Fruit fly (Drosophila melanogaster) whole organism, embryonic: Measurements from ENCODE around the gene Kat60.

Experiments
- ATbp ChIP-seq: fragments of 200-800 bp; sonication (Bioruptor generic); optimal IDR thresholded peaks from 2 replicates; lab custom pipeline; 2017; ENCODE audit warnings: missing biosample characterization, mild to moderate bottlenecking, missing genetic modification characterization, missing genetic modification reagents
- Awh ChIP-seq: fragments of 200-800 bp; sonication (Bioruptor generic); IDR thresholded peaks from 2 replicates; pipeline ENCODE4, ENCODE4 v1.3.6; 2022; ENCODE audit warnings: missing biosample characterization, missing genetic modification characterization
- Bgb ChIP-seq: fragments of 200-800 bp; sonication (Bioruptor generic); IDR thresholded peaks from 2 replicates; pipeline ENCODE4 v1.3.6; 2022; ENCODE audit warnings: missing biosample characterization, missing genetic modification characterization; ENCODE audit not compliant: partially characterized antibody
- BtbVII ChIP-seq: fragments of 200-800 bp; sonication (Bioruptor generic); optimal IDR thresholded peaks from 3 replicates; lab custom pipeline; 2017; ENCODE audit warnings: missing biosample characterization, mild to moderate bottlenecking, missing genetic modification characterization
- CG10431 ChIP-seq: fragments of 200-800 bp; sonication (Bioruptor generic); optimal IDR thresholded peaks from 3 replicates; lab custom pipeline; 2018; ENCODE audit warnings: missing biosample characterization, mild to moderate bottlenecking, missing genetic modification characterization
- CG11696 ChIP-seq: fragments of 200-800 bp; sonication (Bioruptor generic); IDR thresholded peaks from 2 replicates; pipeline ENCODE4 v1.3.6; 2022; ENCODE audit warnings: missing biosample characterization, missing genetic modification characterization
- CG12071 ChIP-seq: fragments of 200-800 bp; sonication (Bioruptor generic); optimal IDR thresholded peaks from 3 replicates; lab custom pipeline; 2018; ENCODE audit warnings: missing biosample characterization, mild to moderate bottlenecking, missing genetic modification characterization
- CG12299 ChIP-seq: fragments of 200-800 bp; sonication (Bioruptor generic); optimal IDR thresholded peaks from 2 replicates; lab custom pipeline; 2018; ENCODE audit warnings: missing biosample characterization, mild to moderate bottlenecking, missing genetic modification characterization
- CG14050 ChIP-seq: fragments of 200-800 bp; sonication (Bioruptor generic); IDR thresholded peaks from 3 replicates; pipeline ENCODE4 v1.3.6; 2022; ENCODE audit warnings: missing biosample characterization, missing genetic modification characterization
- CG14710 ChIP-seq: fragments of 200-800 bp; sonication (Bioruptor generic); optimal IDR thresholded peaks from 3 replicates; lab custom pipeline; 2019; ENCODE audit warnings: missing biosample characterization, mild to moderate bottlenecking, missing genetic modification characterization, moderate library complexity
- CG15696 ChIP-seq: fragments of 200-800 bp; sonication (Bioruptor generic); optimal IDR thresholded peaks from 2 replicates; lab custom pipeline; 2019; ENCODE audit warnings: missing biosample characterization, mild to moderate bottlenecking, missing genetic modification characterization, moderate library complexity
- CG18011 ChIP-seq: fragments of 200-800 bp; sonication (Bioruptor generic); optimal IDR thresholded peaks from 2 replicates; lab custom pipeline; 2017; ENCODE audit warnings: missing biosample characterization, missing genetic modification characterization, mild to moderate bottlenecking, moderate library complexity, missing genotype
- CG18262 ChIP-seq: fragments of 200-800 bp; optimal IDR thresholded peaks from 3 replicates; lab custom pipeline; 2019; ENCODE audit warnings: missing biosample characterization, mild to moderate bottlenecking, missing genetic modification characterization, moderate library complexity
- CG31388 ChIP-seq: fragments of 200-800 bp; sonication (Bioruptor generic); optimal IDR thresholded peaks from 2 replicates; lab custom pipeline; 2016; ENCODE audit warnings: missing biosample characterization, missing genetic modification characterization
- CG3838 ChIP-seq: fragments of 200-800 bp; sonication (Bioruptor generic); optimal IDR thresholded peaks from 3 replicates; lab custom pipeline; 2016; ENCODE audit warnings: missing biosample characterization, missing genetic modification characterization
- CG4617 ChIP-seq: fragments of 200-800 bp; sonication (Bioruptor generic); optimal IDR thresholded peaks from 3 replicates; lab custom pipeline; 2016; ENCODE audit warnings: missing biosample characterization, missing genetic modification characterization, borderline replicate concordance
- CG4820 ChIP-seq: fragments of 200-800 bp; sonication (Bioruptor generic); optimal IDR thresholded peaks from 3 replicates; lab custom pipeline; 2016; ENCODE audit warnings: missing biosample characterization, missing genetic modification characterization
- CG5180 ChIP-seq: fragments of 200-800 bp; sonication (Bioruptor generic); optimal IDR thresholded peaks from 3 replicates; lab custom pipeline; 2017; ENCODE audit warnings: missing biosample characterization, missing genetic modification characterization, mild to moderate bottlenecking, moderate library complexity, missing genetic modification reagents
- CG7357 ChIP-seq: fragments of 200-800 bp; sonication (Bioruptor generic); IDR thresholded peaks from 3 replicates; pipeline ENCODE4 v1.3.6; 2022; ENCODE audit warnings: missing biosample characterization, missing genetic modification characterization
- CG8359 ChIP-seq: fragments of 200-800 bp; sonication (Bioruptor generic); optimal IDR thresholded peaks from 2 replicates; lab custom pipeline; 2017; ENCODE audit warnings: missing biosample characterization, mild to moderate bottlenecking, missing genetic modification characterization, borderline replicate concordance
- CrebB ChIP-seq: fragments of 200-800 bp; sonication (Bioruptor generic); optimal IDR thresholded peaks from 3 replicates; lab custom pipeline; 2018; ENCODE audit warnings: missing biosample characterization, mild to moderate bottlenecking, missing genetic modification characterization
- D19B ChIP-seq: fragments of 200-800 bp; sonication (Bioruptor generic); optimal IDR thresholded peaks from 2 replicates; lab custom pipeline; 2017; ENCODE audit warnings: missing biosample characterization, mild to moderate bottlenecking, missing genetic modification characterization
- Dip2 ChIP-seq: fragments of 200-800 bp; sonication (Bioruptor generic); IDR thresholded peaks from 2 replicates; pipeline ENCODE4 v1.3.6; 2022; ENCODE audit warnings: missing biosample characterization, missing genetic modification characterization
- Drgx ChIP-seq: fragments of 200-800 bp; sonication (Bioruptor generic); IDR thresholded peaks from 2 replicates; pipeline ENCODE4 v1.3.6; 2022; ENCODE audit warnings: missing biosample characterization, missing genetic modification characterization
- Hey ChIP-seq: fragments of 200-800 bp; sonication (Bioruptor generic); optimal IDR thresholded peaks from 3 replicates; lab custom pipeline; 2018; ENCODE audit warnings: missing biosample characterization, mild to moderate bottlenecking, missing genetic modification characterization
- Mrtf ChIP-seq: fragments of 200-800 bp; sonication (Bioruptor generic); IDR thresholded peaks from 3 replicates; pipeline ENCODE4 v1.3.6; 2022; ENCODE audit warnings: missing biosample characterization, missing genetic modification characterization
- Nf-YB ChIP-seq: fragments of 200-800 bp; sonication (Bioruptor generic); optimal IDR thresholded peaks from 3 replicates; lab custom pipeline; 2019; ENCODE audit warnings: missing biosample characterization, mild to moderate bottlenecking, missing genetic modification characterization, moderate library complexity
- Xrp1 ChIP-seq: fragments of 200-800 bp; sonication (Bioruptor generic); IDR thresholded peaks from 2 replicates; pipeline ENCODE4 v1.3.6; 2022; ENCODE audit warnings: missing biosample characterization, missing genetic modification characterization
- aop ChIP-seq: fragments of 200-800 bp; sonication (Bioruptor generic); IDR thresholded peaks from 2 replicates; pipeline ENCODE4 v1.3.6; 2022; ENCODE audit warnings: missing biosample characterization, missing genetic modification characterization
- ara ChIP-seq: fragments of 200-800 bp; sonication (Bioruptor generic); IDR thresholded peaks from 2 replicates; pipeline ENCODE4 v1.3.6; 2022; ENCODE audit warnings: missing biosample characterization, missing genetic modification characterization
- bab2 ChIP-seq: fragments of 200-800 bp; sonication (Bioruptor generic); optimal IDR thresholded peaks from 2 replicates; lab custom pipeline; 2016; ENCODE audit warnings: missing biosample characterization, missing genetic modification characterization
- bigmax ChIP-seq: fragments of 200-800 bp; sonication (Bioruptor generic); optimal IDR thresholded peaks from 2 replicates; lab custom pipeline; 2018; ENCODE audit warnings: missing biosample characterization, mild to moderate bottlenecking, missing genetic modification characterization
- corto ChIP-seq: fragments of 200-800 bp; sonication (Bioruptor generic); optimal IDR thresholded peaks from 2 replicates; lab custom pipeline; 2016; ENCODE audit warnings: missing biosample characterization, mild to moderate bottlenecking, missing genetic modification characterization, moderate library complexity
- cwo ChIP-seq: fragments of 200-800 bp; sonication (Bioruptor generic); optimal IDR thresholded peaks from 3 replicates; lab custom pipeline; 2017; ENCODE audit warnings: missing biosample characterization, missing genetic modification characterization, mild to moderate bottlenecking, moderate library complexity, missing genetic modification reagents
- danr ChIP-seq: fragments of 200-800 bp; sonication (Bioruptor generic); IDR thresholded peaks from 2 replicates; pipeline ENCODE4 v1.3.6; 2022; ENCODE audit warnings: missing biosample characterization, missing genetic modification characterization
- dati ChIP-seq: fragments of 200-800 bp; sonication (Bioruptor generic); IDR thresholded peaks from 2 replicates; pipeline ENCODE4 v1.3.6; 2022; ENCODE audit warnings: missing biosample characterization, missing genetic modification characterization
- esg ChIP-seq: fragments of 200-800 bp; sonication (Bioruptor generic); conservative IDR thresholded peaks from 2 replicates; pipeline ENCODE4 v1.3.6; 2022; ENCODE audit warnings: missing biosample characterization, missing genetic modification characterization
- gem ChIP-seq: fragments of 200-800 bp; sonication (Bioruptor generic); optimal IDR thresholded peaks from 2 replicates; lab custom pipeline; 2019; ENCODE audit warnings: missing biosample characterization, mild to moderate bottlenecking, missing genetic modification characterization, moderate library complexity
- gro ChIP-seq: fragments of 200-800 bp; sonication (Bioruptor generic); optimal IDR thresholded peaks from 2 replicates; lab custom pipeline; 2016; ENCODE audit warnings: missing biosample characterization, missing genetic modification characterization
- inv ChIP-seq: fragments of 200-800 bp; sonication (Bioruptor generic); IDR thresholded peaks from 2 replicates; pipeline ENCODE4 v1.3.6; 2022; ENCODE audit warnings: missing biosample characterization, missing genetic modification characterization; ENCODE audit not compliant: partially characterized antibody
- kah ChIP-seq: fragments of 200-800 bp; sonication (Bioruptor generic); optimal IDR thresholded peaks from 2 replicates; lab custom pipeline; 2018; ENCODE audit warnings: missing biosample characterization, mild to moderate bottlenecking, missing genetic modification characterization
- mirr ChIP-seq: fragments of 200-800 bp; sonication (Bioruptor generic); optimal IDR thresholded peaks from 3 replicates; lab custom pipeline; 2018; ENCODE audit warnings: missing biosample characterization, mild to moderate bottlenecking, missing genetic modification characterization
- row ChIP-seq: fragments of 200-800 bp; sonication (Bioruptor generic); IDR thresholded peaks from 3 replicates; pipeline ENCODE4 v1.3.6; 2022; ENCODE audit warnings: missing biosample characterization, missing genetic modification characterization
- salm ChIP-seq: fragments of 200-800 bp; sonication (Bioruptor generic); optimal IDR thresholded peaks from 2 replicates; lab custom pipeline; 2018; ENCODE audit warnings: missing biosample characterization, mild to moderate bottlenecking, missing genetic modification characterization
- shn ChIP-seq: fragments of 200-800 bp; sonication (Bioruptor generic); optimal IDR thresholded peaks from 3 replicates; lab custom pipeline; 2016; ENCODE audit warnings: missing biosample characterization, missing genetic modification characterization
- sima ChIP-seq: fragments of 200-800 bp; sonication (Bioruptor generic); optimal IDR thresholded peaks from 2 replicates; lab custom pipeline; 2016; ENCODE audit warnings: missing biosample characterization, missing genetic modification characterization
- slou ChIP-seq: fragments of 200-800 bp; sonication (Bioruptor generic); optimal IDR thresholded peaks from 3 replicates; lab custom pipeline; 2016; ENCODE audit warnings: missing biosample characterization, missing genetic modification characterization
- sug ChIP-seq: fragments of 200-800 bp; optimal IDR thresholded peaks from 2 replicates; lab custom pipeline; 2019; ENCODE audit warnings: missing biosample characterization, mild to moderate bottlenecking, missing genetic modification characterization, moderate library complexity
- unc-4 ChIP-seq: fragments of 200-800 bp; sonication (Bioruptor generic); IDR thresholded peaks from 2 replicates; pipeline ENCODE4 v1.3.6; 2022; ENCODE audit warnings: missing biosample characterization, missing genetic modification characterization; ENCODE audit not compliant: partially characterized antibody

The Kat60 gene

DNA sequence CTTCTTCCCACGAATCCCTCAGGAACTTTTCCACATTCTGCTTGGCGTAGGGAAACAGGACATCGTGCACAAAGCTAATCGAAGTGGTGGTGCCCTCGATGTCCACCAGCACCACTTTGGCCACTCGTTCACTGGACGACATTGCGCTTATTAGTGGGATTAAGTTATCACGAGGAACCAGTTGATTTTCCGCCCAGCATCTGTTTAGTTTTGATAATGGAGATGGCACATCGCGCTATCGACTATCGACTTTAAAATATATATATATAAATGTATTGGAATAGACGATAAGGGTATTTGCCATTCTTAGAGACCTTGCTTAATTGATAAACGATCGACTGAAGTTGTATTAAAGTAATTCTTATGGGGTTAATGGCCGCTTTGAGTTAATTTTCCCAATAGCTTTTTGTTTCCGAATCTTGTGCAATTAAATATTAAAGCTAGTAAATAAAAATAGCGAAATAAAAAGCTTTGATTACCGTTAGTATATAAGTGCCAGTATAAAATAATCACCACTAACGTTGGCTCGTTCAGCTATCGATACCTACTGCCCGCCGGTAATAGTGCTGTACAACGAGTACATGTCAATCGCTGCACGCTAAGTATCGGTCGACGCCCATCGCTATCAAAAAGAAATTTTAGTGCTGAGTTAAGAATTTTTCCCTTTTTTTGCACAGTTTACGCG is 24.6 kb upstream of the Kat60 start, which contains the start of the genes Enoph and Hph (continued):
- TF ChIP-seq cwo (GFP tag; lab: Kevin White, UChicago) (peak; percentile 52), esg (GFP tag; lab: Robert Waterston, UW) (peak; percentile 54; the same call in 1 of the 2 replicates), gro (GFP tag; lab: Kevin White, UChicago) (peak; percentile 5), CG15696 (tag; lab: Kevin White, UChicago) (peak; percentile 57), CrebB (tag; lab: Kevin White, UChicago) (no peak), CG8359 (peak; percentile 13), Xrp1 (peak; percentile 46; the same call in 1 of the 2 replicates), shn (GFP tag; lab: Kevin White, UChicago) (peak; percentile 13), salm (tag; lab: Kevin White, UChicago) (no peak), ATbp (no peak), CG5180 (GFP tag; lab: Kevin White, UChicago) (peak; percentile 30), CG18262 (tag; lab: Kevin White, UChicago) (peak; percentile 67), inv (GFP tag; lab: Robert Waterston, UW) (peak; percentile 78), CG31388 (GFP tag; lab: Kevin White, UChicago) (no peak), Drgx (GFP tag; lab: Robert Waterston, UW) (peak; percentile 53; the same call in 1 of the 2 replicates), Nf-YB (GFP tag; lab: Kevin White, UChicago) (no peak), CG14050 (GFP tag; lab: Robert Waterston, UW) (no peak), danr (peak; percentile 45; the same call in 1 of the 2 replicates), D19B (GFP tag; lab: Kevin White, UChicago) (peak; percentile 31), Hey (tag; lab: Kevin White, UChicago) (no peak), slou (GFP tag; lab: Kevin White, UChicago) (peak; percentile 54), CG14710 (tag; lab: Kevin White, UChicago) (peak; percentile 72), ara (GFP tag; lab: Robert Waterston, UW) (no peak), CG4820 (GFP tag; lab: Kevin White, UChicago) (peak; percentile 65), corto (peak; percentile 70), mirr (no peak), CG3838 (GFP tag; lab: Kevin White, UChicago) (no peak), aop (GFP tag; lab: Robert Waterston, UW) (no peak), CG12299 (tag; lab: Kevin White, UChicago) (peak; percentile 30), Bgb (GFP tag; lab: Robert Waterston, UW) (peak; percentile 67), BtbVII (peak; percentile 47), gem (tag; lab: Kevin White, UChicago) (peak; percentile 76), kah (GFP tag; lab: Kevin White, UChicago) (no peak), CG4617 (peak; percentile 81), CG7357 (GFP tag; lab: Robert Waterston, UW) (peak; percentile 73), Dip2 (GFP tag; lab: Robert Waterston, UW) (no peak), CG18011 (GFP tag; lab: Kevin White, UChicago) (no peak), Awh (GFP tag; lab: Robert Waterston, UW) (0 out of 2 replicates have a peak, but pooled peaks have one; percentile 29), dati (GFP tag; lab: Robert Waterston, UW) (no peak), bab2 (GFP tag; lab: Kevin White, UChicago) (peak; percentile 35), sima (GFP tag; lab: Kevin White, UChicago) (no peak), bigmax (GFP tag; lab: Kevin White, UChicago) (no peak), Mrtf (GFP tag; lab: Robert Waterston, UW) (0 out of 3 replicates have a peak, but pooled peaks have one; percentile 28), CG12071 (no peak), CG11696 (GFP tag; lab: Robert Waterston, UW) (no peak), row (GFP tag; lab: Robert Waterston, UW) (peak; percentile 80), unc-4 (GFP tag; lab: Robert Waterston, UW) (peak; percentile 71; the same call in 1 of the 2 replicates), CG10431 (GFP tag; lab: Kevin White, UChicago) (no peak), sug (tag; lab: Kevin White, UChicago) (peak; percentile 65)
